Worm (Caenorhabditis elegans) whole organism, midembryonic: Measurements from ENCODE around the gene K12H6.9.

Experiments used
- T22C8.4 ChIP-seq: fragments of 200-800 bp; sonication (Bioruptor generic); IDR thresholded peaks from 2 replicates; pipeline ENCODE4 v1.3.6; 2022; ENCODE audit warnings: missing genetic modification characterization, missing compliant biosample characterization
- cog-1 ChIP-seq: sonication (generic microtip); optimal IDR thresholded peaks from 2 replicates; lab custom pipeline; 2016; ENCODE audit warnings: missing genetic modification characterization, missing compliant biosample characterization
- flt-1 ChIP-seq: fragments of 200-800 bp; sonication (Bioruptor generic); IDR thresholded peaks from 2 replicates; pipeline ENCODE4 v1.3.6; 2022; ENCODE audit warnings: missing genetic modification characterization, missing compliant biosample characterization
- klf-2 ChIP-seq: fragments of 200-800 bp; sonication (Bioruptor generic); conservative IDR thresholded peaks from 2 replicates; pipeline ENCODE4 v1.3.6; 2022; ENCODE audit warnings: missing genetic modification reagents, missing genetic modification characterization, missing compliant biosample characterization
- med-1 ChIP-seq: sonication (generic microtip); optimal IDR thresholded peaks from 2 replicates; lab custom pipeline; 2017; ENCODE audit warnings: missing genetic modification characterization, mild to moderate bottlenecking, missing compliant biosample characterization, antibody characterized with exemption, missing genetic modification reagents; ENCODE audit not compliant: insufficient read depth
- ref-1 ChIP-seq: fragments of 200-800 bp; sonication (Bioruptor generic); conservative IDR thresholded peaks from 2 replicates; pipeline ENCODE4 v1.3.6; 2022; ENCODE audit warnings: missing genetic modification reagents, missing genetic modification characterization, missing compliant biosample characterization
- tab-1 ChIP-seq: fragments of 200-800 bp; sonication (Bioruptor generic); IDR thresholded peaks from 2 replicates; pipeline ENCODE4 v1.3.6; 2022; ENCODE audit warnings: missing genetic modification characterization, missing compliant biosample characterization
- ztf-23 ChIP-seq: fragments of 200-800 bp; sonication (Bioruptor generic); IDR thresholded peaks from 2 replicates; pipeline ENCODE4 v1.3.6; 2022; ENCODE audit warnings: missing genetic modification reagents, missing genetic modification characterization, missing compliant biosample characterization
- ztf-29 ChIP-seq: fragments of 200-800 bp; sonication (Bioruptor generic); IDR thresholded peaks from 2 replicates; pipeline ENCODE4 v1.3.6; 2022; ENCODE audit warnings: missing genetic modification reagents, missing genetic modification characterization, missing compliant biosample characterization

K12H6.9 gene

DNA sequence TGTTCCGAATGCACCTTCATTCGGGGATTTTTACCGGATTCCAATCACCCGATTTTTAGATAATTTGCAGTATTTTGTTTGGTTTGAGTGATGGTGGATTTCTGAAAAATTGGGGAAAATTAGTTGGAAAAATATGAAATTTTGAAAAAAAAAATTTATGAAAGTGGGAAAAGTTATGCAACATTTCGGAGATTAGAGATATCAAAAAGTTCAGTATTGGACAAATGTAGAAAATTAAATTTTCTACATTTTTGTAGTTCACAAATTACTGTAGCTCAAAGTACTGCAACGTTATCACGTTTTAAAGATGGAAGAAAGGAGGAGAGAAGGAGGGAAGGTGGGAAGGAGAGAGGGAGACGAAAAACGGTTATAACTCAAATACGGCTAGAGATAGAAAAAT lies 28.3 kb downstream of the K12H6.9 start, which contains the start of gene ptc-3:
Gene ptc-3, minus strand, starts transcription at position 101 of the 400 bp plus-strand sequence.
- TF ChIP-seq ref-1 (GFP tag; lab: Robert Waterston, UW), result no peak
- no peak for TF ChIP-seq tab-1 (GFP tag; lab: Robert Waterston, UW)

DNA sequence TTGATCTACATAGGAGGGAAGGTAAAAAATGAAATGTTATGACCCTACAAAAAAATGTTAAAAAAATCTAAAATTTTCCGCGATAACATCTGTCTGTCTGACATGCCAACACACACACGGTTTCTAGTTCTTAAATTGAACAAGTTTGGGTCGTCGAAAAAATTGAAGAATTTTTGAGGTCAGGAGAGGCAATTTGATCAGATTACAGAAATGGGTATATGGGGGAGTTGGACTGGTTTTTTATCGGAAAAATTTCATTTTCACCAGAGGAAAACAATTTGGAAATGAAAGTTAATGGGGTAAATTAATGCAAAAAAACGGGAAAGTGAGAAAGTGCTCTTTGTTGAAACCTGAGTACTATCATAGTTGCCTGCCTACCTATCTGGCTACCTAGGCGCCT lies 29.6 kb downstream of the K12H6.9 start:
- TF ChIP-seq med-1 (no peak), ztf-23 (GFP tag; lab: Robert Waterston, UW) (no peak), tab-1 (GFP tag; lab: Robert Waterston, UW) (no peak), T22C8.4 (GFP tag; lab: Robert Waterston, UW) (no peak), cog-1 (tag; lab: Kevin White, UChicago) (no peak), ref-1 (GFP tag; lab: Robert Waterston, UW) (no peak), klf-2 (GFP tag; lab: Robert Waterston, UW) (no peak), ztf-29 (GFP tag; lab: Robert Waterston, UW) (no peak), flt-1 (GFP tag; lab: Robert Waterston, UW) (no peak)

- TF ChIP-seq ztf-29 (GFP tag; lab: Robert Waterston, UW), result peak; percentile 34; the same call in 1 of the 2 replicates
- TF ChIP-seq T22C8.4 (GFP tag; lab: Robert Waterston, UW), result no peak
These were observed 30.6 kb downstream of the K12H6.9 start for ce11 chrII:2854794-2855193.

DNA sequence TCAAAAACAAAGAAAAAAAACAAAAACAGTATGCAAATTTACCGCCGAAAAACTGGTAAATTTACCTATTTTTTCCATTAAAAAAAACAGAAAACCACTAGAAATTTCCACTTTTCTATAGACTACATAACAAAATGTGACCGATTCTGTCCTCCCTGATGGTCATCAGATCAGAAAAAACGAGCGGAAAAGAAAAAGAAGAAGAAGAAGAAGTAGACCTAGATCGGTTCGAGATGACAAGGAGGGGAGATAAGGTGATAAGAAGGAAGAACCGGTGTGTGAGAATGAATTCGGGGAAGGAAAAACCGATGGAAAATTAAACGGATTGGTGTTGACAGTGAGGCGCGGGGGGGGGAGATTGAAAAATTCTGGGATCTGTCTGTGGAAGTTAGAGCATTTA lies 31.9 kb downstream of the K12H6.9 start:
- TF ChIP-seq med-1 (no peak), ref-1 (GFP tag; lab: Robert Waterston, UW) (no peak), ztf-29 (GFP tag; lab: Robert Waterston, UW) (no peak), klf-2 (GFP tag; lab: Robert Waterston, UW) (no peak), tab-1 (GFP tag; lab: Robert Waterston, UW) (no peak), T22C8.4 (GFP tag; lab: Robert Waterston, UW) (no peak), cog-1 (tag; lab: Kevin White, UChicago) (no peak), flt-1 (GFP tag; lab: Robert Waterston, UW) (no peak)

DNA sequence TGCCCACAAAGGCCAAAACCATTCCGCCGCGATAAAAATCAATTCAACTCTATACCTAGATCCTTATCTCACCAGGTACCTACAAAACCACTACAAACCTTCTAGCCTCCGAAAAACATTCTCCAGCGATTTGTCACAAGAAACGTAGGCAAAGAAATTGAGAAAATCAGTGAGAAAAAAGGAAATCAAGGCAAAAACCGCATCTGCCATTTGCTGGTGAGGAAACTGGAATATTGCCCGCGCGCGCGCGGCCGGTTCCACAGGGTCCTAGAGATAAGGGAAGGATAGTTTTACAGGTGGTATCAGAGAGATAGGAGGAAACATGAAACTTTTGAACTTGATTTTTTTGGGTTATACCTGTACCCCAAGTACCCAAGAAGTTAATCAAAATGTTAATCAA lies 33.4 kb downstream of the K12H6.9 start:
- no peak for TF ChIP-seq med-1
- no peak for TF ChIP-seq klf-2 (GFP tag; lab: Robert Waterston, UW)
- TF ChIP-seq ztf-29 (GFP tag; lab: Robert Waterston, UW), result no peak
- no peak for TF ChIP-seq cog-1 (tag; lab: Kevin White, UChicago)
- no peak for TF ChIP-seq ref-1 (GFP tag; lab: Robert Waterston, UW)
- TF ChIP-seq T22C8.4 (GFP tag; lab: Robert Waterston, UW), result no peak
- no peak for TF ChIP-seq flt-1 (GFP tag; lab: Robert Waterston, UW)
- TF ChIP-seq ztf-23 (GFP tag; lab: Robert Waterston, UW), result no peak
- TF ChIP-seq tab-1 (GFP tag; lab: Robert Waterston, UW), result no peak

DNA sequence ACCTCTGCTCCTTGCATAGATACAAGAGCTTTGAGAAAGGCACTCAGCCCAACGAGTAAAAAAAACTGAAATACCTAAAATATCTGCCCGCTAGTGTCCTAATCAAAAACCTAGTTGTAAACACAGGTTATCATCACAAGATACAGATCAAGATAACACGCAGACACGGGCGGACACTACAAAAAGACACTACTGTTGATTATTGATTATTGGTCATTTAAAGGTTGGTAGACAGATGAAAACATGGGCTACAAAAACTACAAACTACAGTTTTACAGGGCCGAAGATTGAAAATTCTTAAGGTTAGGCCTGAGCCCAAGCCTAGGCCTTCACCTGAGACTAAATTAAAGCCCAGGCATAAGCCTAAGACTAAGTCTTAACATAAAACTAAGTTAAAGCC lies 34.6 kb downstream of the K12H6.9 start:
- no peak for TF ChIP-seq med-1
- no peak for TF ChIP-seq klf-2 (GFP tag; lab: Robert Waterston, UW)
- no peak for TF ChIP-seq ztf-29 (GFP tag; lab: Robert Waterston, UW)
- TF ChIP-seq cog-1 (tag; lab: Kevin White, UChicago), result no peak
- no peak for TF ChIP-seq ztf-23 (GFP tag; lab: Robert Waterston, UW)
- no peak for TF ChIP-seq T22C8.4 (GFP tag; lab: Robert Waterston, UW)
- no peak for TF ChIP-seq flt-1 (GFP tag; lab: Robert Waterston, UW)

DNA sequence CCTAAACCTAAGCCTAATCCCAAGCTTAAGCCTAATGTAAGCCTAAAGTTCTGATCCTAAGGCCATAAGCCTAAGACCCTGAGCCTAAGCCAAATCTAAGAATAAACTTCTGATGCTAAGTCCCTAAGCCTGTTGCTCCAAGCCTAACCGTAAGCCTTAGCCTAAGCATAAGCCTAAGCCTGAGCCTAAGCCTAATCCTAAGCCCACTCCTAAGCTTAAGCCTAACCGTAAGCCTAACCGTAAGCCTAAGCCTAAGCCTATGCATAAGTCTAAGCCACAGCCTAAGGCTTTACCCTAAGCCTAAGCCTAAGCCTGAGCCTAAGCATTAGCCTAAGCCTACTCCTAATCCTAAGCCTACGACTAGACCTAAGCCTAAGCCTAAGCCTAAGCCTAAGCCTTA lies 35.1 kb downstream of the K12H6.9 start:
- TF ChIP-seq T22C8.4 (GFP tag; lab: Robert Waterston, UW), result no peak
- no peak for TF ChIP-seq flt-1 (GFP tag; lab: Robert Waterston, UW)
- TF ChIP-seq ref-1 (GFP tag; lab: Robert Waterston, UW), result no peak
- TF ChIP-seq med-1, result no peak
- TF ChIP-seq tab-1 (GFP tag; lab: Robert Waterston, UW), result no peak
- no peak; the same call in 1 of the 2 replicates for TF ChIP-seq ztf-29 (GFP tag; lab: Robert Waterston, UW)
- no peak for TF ChIP-seq klf-2 (GFP tag; lab: Robert Waterston, UW)
- TF ChIP-seq cog-1 (tag; lab: Kevin White, UChicago), result no peak
- TF ChIP-seq ztf-23 (GFP tag; lab: Robert Waterston, UW), result no peak

DNA sequence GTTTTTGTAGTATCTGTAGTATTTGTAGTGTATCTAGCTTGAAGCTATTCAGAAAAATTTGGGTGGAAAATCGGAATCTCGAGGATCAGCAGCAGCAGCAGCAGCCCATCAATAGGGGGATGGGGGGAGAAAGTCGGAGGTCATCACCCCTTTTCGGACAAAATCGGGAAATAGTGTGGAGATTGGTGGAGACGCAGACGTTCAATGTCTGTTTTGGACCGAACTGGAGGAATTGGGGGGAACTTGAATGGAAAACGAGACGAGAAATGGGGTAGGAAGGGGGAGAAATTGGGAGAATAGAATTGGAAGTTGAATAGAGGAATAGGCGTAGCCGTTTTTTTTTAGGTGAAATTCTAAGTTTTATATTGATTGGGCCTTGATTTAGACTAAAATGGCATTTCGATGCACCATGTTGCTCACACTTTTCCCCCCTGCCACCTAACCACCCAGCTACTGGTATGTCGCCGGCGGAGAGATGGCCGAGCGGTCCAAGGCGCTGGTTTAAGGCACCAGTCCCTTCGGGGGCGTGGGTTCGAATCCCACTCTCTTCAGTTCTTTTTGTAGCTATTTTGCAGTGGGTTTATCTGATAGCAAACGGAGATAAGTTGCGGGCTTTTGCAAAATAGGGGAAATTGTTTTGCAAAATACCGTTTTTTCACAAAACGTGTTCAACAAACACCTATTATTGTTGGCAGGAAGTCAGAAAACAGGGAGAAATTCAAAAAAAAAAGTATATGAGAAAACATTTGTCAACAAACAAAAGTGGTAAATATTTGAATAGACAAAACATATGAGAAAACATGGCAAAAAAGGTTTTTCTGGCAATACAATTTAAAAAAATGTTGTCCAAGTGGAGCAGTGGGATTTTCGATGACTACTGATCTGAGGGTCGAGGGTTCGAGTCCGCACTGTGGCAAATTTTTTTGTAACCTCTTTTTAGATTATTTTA lies 35.9 kb downstream of the K12H6.9 start:
- no peak for TF ChIP-seq ref-1 (GFP tag; lab: Robert Waterston, UW)
- no peak for TF ChIP-seq cog-1 (tag; lab: Kevin White, UChicago)
- peak; percentile 81 for TF ChIP-seq flt-1 (GFP tag; lab: Robert Waterston, UW)
- TF ChIP-seq ztf-23 (GFP tag; lab: Robert Waterston, UW), result peak; percentile 52; the same call in 1 of the 2 replicates
- TF ChIP-seq tab-1 (GFP tag; lab: Robert Waterston, UW), result peak; percentile 64

ce11 chrII:2861385-2862099 lies 37.3 kb downstream of the K12H6.9 start:
- TF ChIP-seq tab-1 (GFP tag; lab: Robert Waterston, UW) (0 out of 2 replicates have a peak, but pooled peaks have one; percentile 46), flt-1 (GFP tag; lab: Robert Waterston, UW) (0 out of 2 replicates have a peak, but pooled peaks have one; percentile 57), ztf-23 (GFP tag; lab: Robert Waterston, UW) (0 out of 2 replicates have a peak, but pooled peaks have one; percentile 7), ref-1 (GFP tag; lab: Robert Waterston, UW) (no peak), T22C8.4 (GFP tag; lab: Robert Waterston, UW) (no peak), cog-1 (tag; lab: Kevin White, UChicago) (no peak), klf-2 (GFP tag; lab: Robert Waterston, UW) (no peak), ztf-29 (GFP tag; lab: Robert Waterston, UW) (no peak), med-1 (no peak)
